Worm (Caenorhabditis elegans) whole organism, L4 larva: ENCODE measurements around the gene rpc-2.

Experiments used
- D1046.2 ChIP-seq: fragments of 200-800 bp; sonication (Bioruptor generic); IDR thresholded peaks from 2 replicates; pipeline ENCODE4 v1.3.6; 2022; ENCODE audit warnings: missing genetic modification characterization, missing compliant biosample characterization
- F26F4.8 ChIP-seq: fragments of 200-800 bp; sonication (Bioruptor generic); conservative IDR thresholded peaks from 2 replicates; pipeline ENCODE4 v1.3.6; 2022; ENCODE audit warnings: missing genetic modification characterization, missing compliant biosample characterization
- F44E2.7 ChIP-seq: fragments of 200-800 bp; sonication (Bioruptor generic); IDR thresholded peaks from 2 replicates; pipeline ENCODE4 v2.1.2; 2022; ENCODE audit warnings: missing genetic modification characterization, missing compliant biosample characterization
- R02D3.7 ChIP-seq: fragments of 150-350 bp; sonication (generic microtip); optimal IDR thresholded peaks from 3 replicates; lab custom pipeline; 2014; ENCODE audit warnings: missing biosample characterization, missing genetic modification characterization
- T20F7.1 ChIP-seq: fragments of 200-800 bp; sonication (Bioruptor generic); optimal IDR thresholded peaks from 2 replicates; lab custom pipeline; 2018; ENCODE audit warnings: mild to moderate bottlenecking, missing genetic modification characterization, missing compliant biosample characterization
- T26A8.4 ChIP-seq: fragments of 200-800 bp; sonication (Bioruptor generic); IDR thresholded peaks from 2 replicates; pipeline ENCODE4 v1.3.6; 2022; ENCODE audit warnings: missing genetic modification characterization, missing compliant biosample characterization
- Y105C5A.15 ChIP-seq: fragments of 200-800 bp; sonication (Bioruptor generic); IDR thresholded peaks from 2 replicates; pipeline ENCODE4 v1.3.6; 2022; ENCODE audit warnings: missing genetic modification characterization, missing compliant biosample characterization
- aha-1 ChIP-seq: fragments of 150-350 bp; peaks from one replicate; lab custom pipeline; 2014; ENCODE audit warnings: missing biosample characterization, missing genetic modification characterization
- ama-1 ChIP-seq: fragments of 150-350 bp; optimal IDR thresholded peaks from 2 replicates; lab custom pipeline; 2014; ENCODE audit warnings: inconsistent platforms, mixed read lengths
- attf-4 ChIP-seq: sonication (generic microtip); optimal IDR thresholded peaks from 3 replicates; lab custom pipeline; 2017; ENCODE audit warnings: missing biosample characterization, missing genetic modification characterization
- ceh-32 ChIP-seq: sonication (generic microtip); optimal IDR thresholded peaks from 2 replicates; lab custom pipeline; 2016; ENCODE audit warnings: mild to moderate bottlenecking, missing genetic modification characterization, missing compliant biosample characterization; ENCODE audit not compliant: poor library complexity
- cey-2 ChIP-seq: sonication (generic microtip); optimal IDR thresholded peaks from 3 replicates; lab custom pipeline; 2017; ENCODE audit warnings: missing genetic modification characterization, mild to moderate bottlenecking, missing compliant biosample characterization, antibody characterized with exemption, borderline replicate concordance; ENCODE audit not compliant: insufficient read depth
- ctbp-1 ChIP-seq: fragments of 200-800 bp; sonication (Bioruptor generic); IDR thresholded peaks from 2 replicates; pipeline ENCODE4 v1.3.6; 2022; ENCODE audit warnings: missing genetic modification reagents, missing genetic modification characterization, missing compliant biosample characterization
- daf-16 ChIP-seq, 3 experiments: sonication (generic microtip); optimal IDR thresholded peaks; 2 replicates each; lab custom pipeline; 2016 to 2017; ENCODE audit warnings: missing genetic modification characterization in 3 of 3, missing genetic modification reagents in 3 of 3, mild to moderate bottlenecking in 2 of 3, missing compliant biosample characterization in 2 of 3, missing biosample characterization in 1 of 3, moderate library complexity in 1 of 3
- daf-8 ChIP-seq: fragments of 200-800 bp; sonication (Bioruptor generic); IDR thresholded peaks from 2 replicates; pipeline ENCODE4 v1.3.6; 2022; ENCODE audit warnings: missing genetic modification characterization, missing compliant biosample characterization
- dmd-6 ChIP-seq: fragments of 200-800 bp; sonication (Bioruptor generic); IDR thresholded peaks from 2 replicates; pipeline ENCODE4 v1.3.6; 2022; ENCODE audit warnings: missing genetic modification reagents, missing genetic modification characterization, missing compliant biosample characterization
- dmd-8 ChIP-seq: fragments of 200-800 bp; sonication (Bioruptor generic); IDR thresholded peaks from 2 replicates; pipeline ENCODE4 v1.3.6; 2022; ENCODE audit warnings: missing genetic modification characterization, missing compliant biosample characterization
- dmd-9 ChIP-seq: fragments of 200-800 bp; sonication (Bioruptor generic); IDR thresholded peaks from 2 replicates; pipeline ENCODE4 v1.3.6; 2022; ENCODE audit warnings: missing genetic modification reagents, missing genetic modification characterization, missing compliant biosample characterization
- dve-1 ChIP-seq: sonication (generic microtip); optimal IDR thresholded peaks from 2 replicates; lab custom pipeline; 2017; ENCODE audit warnings: antibody characterized with exemption, mild to moderate bottlenecking, missing genetic modification characterization, missing compliant biosample characterization; ENCODE audit not compliant: insufficient read depth
- egl-27 ChIP-seq: sonication (generic microtip); optimal IDR thresholded peaks from 3 replicates; lab custom pipeline; 2017; ENCODE audit warnings: missing biosample characterization, missing genetic modification reagents, missing genetic modification characterization
- hif-1 ChIP-seq, 2 experiments: sonication (generic microtip); optimal IDR thresholded peaks; 2 replicates each; lab custom pipeline; 2016 to 2017; ENCODE audit warnings: missing compliant biosample characterization in 2 of 2, missing genetic modification characterization in 2 of 2, missing genetic modification reagents in 2 of 2, missing genotype in 2 of 2, mild to moderate bottlenecking in 1 of 2
- hlh-30 ChIP-seq: sonication (generic microtip); optimal IDR thresholded peaks from 2 replicates; lab custom pipeline; 2017; ENCODE audit warnings: antibody characterized with exemption, mild to moderate bottlenecking, missing genetic modification characterization, missing compliant biosample characterization; ENCODE audit not compliant: insufficient read depth
- lin-15B ChIP-seq: fragments of 150-350 bp; sonication (generic microtip); optimal IDR thresholded peaks from 3 replicates; lab custom pipeline; 2014; ENCODE audit warnings: missing biosample characterization, missing genetic modification characterization
- lin-29 ChIP-seq: fragments of 200-800 bp; sonication (Bioruptor generic); IDR thresholded peaks from 2 replicates; pipeline ENCODE4 v1.3.6; 2022; ENCODE audit warnings: missing genetic modification reagents, missing genetic modification characterization, missing compliant biosample characterization
- lsy-2 ChIP-seq, 2 experiments: fragments of 150-350 bp in 1 of 2; sonication (generic microtip) in 1 of 2; optimal IDR thresholded peaks; 2 replicates each; lab custom pipeline; 2014 to 2017; ENCODE audit warnings: missing biosample characterization in 2 of 2, missing genetic modification characterization in 2 of 2
- mdl-1 ChIP-seq, 2 experiments: fragments of 150-350 bp in 1 of 2; sonication (generic microtip) in 1 of 2; optimal IDR thresholded peaks; 2 replicates each; lab custom pipeline; 2014 to 2017; ENCODE audit warnings: missing biosample characterization in 2 of 2, missing genetic modification characterization in 2 of 2
- mdt-29 ChIP-seq: fragments of 200-800 bp; sonication (Bioruptor generic); IDR thresholded peaks from 2 replicates; pipeline ENCODE4 v1.3.6; 2022; ENCODE audit warnings: missing genetic modification reagents, missing genetic modification characterization, missing compliant biosample characterization
- mep-1 ChIP-seq: fragments of 150-350 bp; sonication (generic microtip); optimal IDR thresholded peaks from 3 replicates; lab custom pipeline; 2014; ENCODE audit warnings: missing biosample characterization, missing genetic modification characterization
- mes-2 ChIP-seq: sonication (generic microtip); optimal IDR thresholded peaks from 2 replicates; lab custom pipeline; 2016; ENCODE audit warnings: missing genotype, mild to moderate bottlenecking, missing genetic modification characterization, missing compliant biosample characterization; ENCODE audit not compliant: poor library complexity, severe bottlenecking
- mxl-3 ChIP-seq: fragments of 200-800 bp; sonication (Bioruptor generic); optimal IDR thresholded peaks from 2 replicates; lab custom pipeline; 2018; ENCODE audit warnings: mild to moderate bottlenecking, missing genetic modification characterization, missing compliant biosample characterization
- nhr-237 ChIP-seq: sonication (generic microtip); optimal IDR thresholded peaks from 2 replicates; lab custom pipeline; 2017; ENCODE audit warnings: missing biosample characterization, missing genetic modification characterization
- nhr-25 ChIP-seq: sonication (generic microtip); optimal IDR thresholded peaks from 2 replicates; lab custom pipeline; 2017; ENCODE audit warnings: missing genetic modification characterization, mild to moderate bottlenecking, missing compliant biosample characterization, antibody characterized with exemption, moderate library complexity, borderline replicate concordance; ENCODE audit not compliant: insufficient read depth
- nhr-28 ChIP-seq: fragments of 150-350 bp; optimal IDR thresholded peaks from 2 replicates; lab custom pipeline; 2014; ENCODE audit warnings: missing biosample characterization, missing genetic modification characterization
- nhr-6 ChIP-seq: fragments of 150-350 bp; optimal IDR thresholded peaks from 2 replicates; lab custom pipeline; 2014; ENCODE audit warnings: missing biosample characterization, missing genetic modification characterization
- nhr-77 ChIP-seq: fragments of 150-350 bp; optimal IDR thresholded peaks from 2 replicates; lab custom pipeline; 2014; ENCODE audit warnings: missing biosample characterization, missing genetic modification characterization
- pha-4 ChIP-seq, 2 experiments: fragments of 150-350 bp in 1 of 2; fragments of 200-800 bp in 1 of 2; sonication (Bioruptor generic) in 1 of 2; IDR thresholded peaks in 1 of 2; optimal IDR thresholded peaks in 1 of 2; 2 replicates each; pipeline versions ENCODE4 v1.3.6 to Lab custom; 2014 to 2022; ENCODE audit warnings: missing genetic modification characterization in 2 of 2, missing genetic modification reagents in 2 of 2, missing biosample characterization in 1 of 2, missing compliant biosample characterization in 1 of 2
- php-3 ChIP-seq: fragments of 200-800 bp; sonication (Bioruptor generic); IDR thresholded peaks from 2 replicates; pipeline ENCODE4 v1.3.6; 2022; ENCODE audit warnings: missing genetic modification reagents, missing genetic modification characterization, missing compliant biosample characterization
- sdz-12 ChIP-seq: fragments of 200-800 bp; sonication (Bioruptor generic); optimal IDR thresholded peaks from 2 replicates; lab custom pipeline; 2018; ENCODE audit warnings: mild to moderate bottlenecking, missing genetic modification characterization, missing compliant biosample characterization
- tag-97 ChIP-seq: fragments of 200-800 bp; sonication (Bioruptor generic); IDR thresholded peaks from 2 replicates; pipeline ENCODE4 v1.3.6; 2022; ENCODE audit warnings: missing genetic modification characterization, missing compliant biosample characterization
- tra-1 ChIP-seq: fragments of 200-800 bp; sonication (Bioruptor generic); IDR thresholded peaks from 2 replicates; pipeline ENCODE4 v1.3.6; 2022; ENCODE audit warnings: missing genetic modification reagents, missing genetic modification characterization, missing compliant biosample characterization
- unc-39 ChIP-seq: sonication (generic microtip); optimal IDR thresholded peaks from 2 replicates; lab custom pipeline; 2017; ENCODE audit warnings: missing biosample characterization, missing genetic modification characterization
- unc-62 ChIP-seq, 3 experiments: fragments of 150-350 bp in 1 of 3; sonication (generic microtip); optimal IDR thresholded peaks in 2 of 3; peaks in 1 of 3; 1 replicate in 1 of 3; 2 replicates in 2 of 3; lab custom pipeline; 2014 to 2017; ENCODE audit warnings: missing biosample characterization in 3 of 3, missing genetic modification characterization in 3 of 3, missing genetic modification reagents in 3 of 3, missing genotype in 1 of 3
- vab-7 ChIP-seq: fragments of 200-800 bp; sonication (Bioruptor generic); IDR thresholded peaks from 2 replicates; pipeline ENCODE4 v1.3.6; 2022; ENCODE audit warnings: missing genetic modification reagents, missing genetic modification characterization, missing compliant biosample characterization
- zag-1 ChIP-seq: fragments of 150-350 bp; optimal IDR thresholded peaks from 2 replicates; lab custom pipeline; 2014; ENCODE audit warnings: missing biosample characterization, missing genetic modification characterization
- zfp-3 ChIP-seq: fragments of 200-800 bp; sonication (Bioruptor generic); conservative IDR thresholded peaks from 2 replicates; pipeline ENCODE4 v1.3.6; 2022; ENCODE audit warnings: missing genetic modification reagents, missing genetic modification characterization, missing compliant biosample characterization
- ztf-11 ChIP-seq: fragments of 150-350 bp; optimal IDR thresholded peaks from 2 replicates; lab custom pipeline; 2014; ENCODE audit warnings: missing biosample characterization, missing genetic modification characterization

The rpc-2 gene

DNA sequence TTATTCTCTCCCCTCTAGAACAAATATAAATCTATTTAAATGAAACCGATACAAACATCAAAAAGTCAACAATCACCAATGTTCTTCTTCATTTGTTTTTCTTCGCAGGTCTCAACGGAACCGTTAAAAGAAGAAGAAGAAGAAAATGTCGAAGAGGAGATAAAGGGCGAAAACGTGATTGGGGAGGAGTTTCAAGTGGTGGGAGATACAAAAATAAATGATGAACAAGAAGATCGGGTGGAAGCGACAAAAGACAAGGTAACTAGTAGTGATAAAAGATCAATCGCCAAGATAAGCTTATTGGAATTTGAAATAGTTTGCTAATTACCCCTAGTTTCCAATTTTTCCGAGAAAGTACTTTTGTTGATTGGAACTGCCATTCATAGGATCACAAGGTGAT, 7.0 kb upstream of the rpc-2 start:
- TF ChIP-seq Y105C5A.15 (GFP tag; lab: Robert Waterston, UW) = no peak
- no peak for TF ChIP-seq tag-97 (GFP tag; lab: Robert Waterston, UW)
- no peak for TF ChIP-seq R02D3.7 (tag; lab: Kevin White, UChicago)
- peak; percentile 48 for TF ChIP-seq nhr-28 (tag; lab: Kevin White, UChicago)
- peak in 1 of 2 experiments; percentile 32 for TF ChIP-seq mdl-1 (tag; optimal IDR thresholded peaks at IDR 0.05; lab: Kevin White, UChicago)
- no peak for TF ChIP-seq F44E2.7 (GFP tag; lab: Robert Waterston, UW)
- no peak for TF ChIP-seq mes-2 (tag; lab: Kevin White, UChicago)
- peak; percentile 42 for TF ChIP-seq aha-1 (tag; lab: Kevin White, UChicago)
- 0 out of 2 replicates have a peak, but pooled peaks have one; percentile 12 for TF ChIP-seq dmd-6 (GFP tag; lab: Robert Waterston, UW)
- no peak for TF ChIP-seq ceh-32 (tag; lab: Kevin White, UChicago)
- no peak for TF ChIP-seq nhr-25
- peak; percentile 23 for TF ChIP-seq dve-1 (tag; lab: Kevin White, UChicago)
- TF ChIP-seq lin-29 (GFP tag; lab: Robert Waterston, UW) = peak; percentile 9; the same call in 1 of the 2 replicates
- no peak for TF ChIP-seq nhr-6 (tag; lab: Kevin White, UChicago)
- TF ChIP-seq ama-1 (lab: Kevin White, UChicago) = no peak
- no peak for TF ChIP-seq hif-1 (tag; optimal IDR thresholded peaks at IDR 0.05; lab: Kevin White, UChicago)
- peak in 1 of 2 experiments; percentile 61 for TF ChIP-seq unc-62 (GFP tag; optimal IDR thresholded peaks at IDR 0.05 in 1 of 2; lab: Kevin White, UChicago)
- TF ChIP-seq unc-62 (tag; optimal IDR thresholded peaks at IDR 0.05; lab: Kevin White, UChicago) = no peak
- TF ChIP-seq nhr-237 (tag; lab: Kevin White, UChicago) = no peak
- TF ChIP-seq hlh-30 (tag; lab: Kevin White, UChicago) = peak; percentile 18
- TF ChIP-seq cey-2 (tag; lab: Kevin White, UChicago) = peak; percentile 6

ce11 chrIII:5550844-5551243, 6.3 kb upstream of the rpc-2 start:
- TF ChIP-seq egl-27 (tag; lab: Kevin White, UChicago) = no peak
- peak; percentile 74 for TF ChIP-seq sdz-12 (GFP tag; lab: Kevin White, UChicago)
- TF ChIP-seq php-3 (GFP tag; lab: Robert Waterston, UW) = 0 out of 2 replicates have a peak, but pooled peaks have one; percentile 38
- no peak for TF ChIP-seq hif-1 (tag; optimal IDR thresholded peaks at IDR 0.05; lab: Kevin White, UChicago)
- TF ChIP-seq daf-8 (GFP tag; lab: Robert Waterston, UW) = no peak
- no peak for TF ChIP-seq mxl-3 (GFP tag; lab: Kevin White, UChicago)
- 0 out of 2 replicates have a peak, but pooled peaks have one; percentile 6 for TF ChIP-seq vab-7
- TF ChIP-seq mdt-29 = peak; percentile 43; the same call in 1 of the 2 replicates
- TF ChIP-seq ama-1 (lab: Kevin White, UChicago) = peak; percentile 60
- TF ChIP-seq lsy-2 (tag; optimal IDR thresholded peaks at IDR 0.05; lab: Kevin White, UChicago) = peak in 1 of 2 experiments; percentile 7
- TF ChIP-seq mep-1 (tag; lab: Kevin White, UChicago) = peak; percentile 53
- no peak for TF ChIP-seq ztf-11 (tag; lab: Kevin White, UChicago)
- TF ChIP-seq unc-39 (tag; lab: Kevin White, UChicago) = no peak
- no peak for TF ChIP-seq attf-4
- no peak for TF ChIP-seq ctbp-1 (GFP tag; lab: Robert Waterston, UW)
- no peak for TF ChIP-seq zag-1 (tag; lab: Kevin White, UChicago)
- peak; percentile 47; the same call in 1 of the 2 replicates for TF ChIP-seq T26A8.4
- no peak for TF ChIP-seq nhr-25
- TF ChIP-seq tag-97 (GFP tag; lab: Robert Waterston, UW) = no peak
- TF ChIP-seq D1046.2 (GFP tag; lab: Robert Waterston, UW) = no peak
- peak; percentile 62 for TF ChIP-seq dve-1 (tag; lab: Kevin White, UChicago)
- TF ChIP-seq lin-15B (tag; lab: Kevin White, UChicago) = no peak
- no peak for TF ChIP-seq pha-4 (GFP tag; IDR thresholded peaks at IDR 0.05; lab: Robert Waterston, UW)
- no peak for TF ChIP-seq pha-4 (tag; optimal IDR thresholded peaks at IDR 0.05; lab: Kevin White, UChicago)
- no peak for TF ChIP-seq F26F4.8 (GFP tag; lab: Robert Waterston, UW)
- TF ChIP-seq T20F7.1 (GFP tag; lab: Kevin White, UChicago) = peak; percentile 12
- TF ChIP-seq dmd-9 = no peak
- TF ChIP-seq nhr-6 (tag; lab: Kevin White, UChicago) = peak; percentile 22
- TF ChIP-seq tra-1 (GFP tag; lab: Robert Waterston, UW) = 0 out of 2 replicates have a peak, but pooled peaks have one; percentile 20
- no peak for TF ChIP-seq dmd-8
- TF ChIP-seq zfp-3 (GFP tag; lab: Robert Waterston, UW) = peak; percentile 90
- TF ChIP-seq nhr-77 (tag; lab: Kevin White, UChicago) = peak; percentile 35
- TF ChIP-seq daf-16 (GFP tag; optimal IDR thresholded peaks at IDR 0.05; lab: Kevin White, UChicago) = no peak
- TF ChIP-seq daf-16 (tag; optimal IDR thresholded peaks at IDR 0.05; lab: Kevin White, UChicago) = peak; percentile 46
